Fruit fly (Drosophila melanogaster) whole organism, adult: ENCODE results near the gene CG33928.

ENCODE experiments used
- CG11617 ChIP-seq: fragments of 200-800 bp; sonication (Bioruptor generic); optimal IDR thresholded peaks from 2 replicates; lab custom pipeline; 2017; ENCODE audit warnings: mild to moderate bottlenecking, missing biosample characterization, missing genetic modification reagents, missing genetic modification characterization
- CG12768 ChIP-seq: fragments of 200-800 bp; sonication (Bioruptor generic); optimal IDR thresholded peaks from 2 replicates; lab custom pipeline; 2017; ENCODE audit warnings: missing biosample characterization, missing genetic modification characterization, mild to moderate bottlenecking, moderate library complexity, missing genetic modification reagents
- CG14711 ChIP-seq: fragments of 200-800 bp; sonication (Bioruptor generic); optimal IDR thresholded peaks from 2 replicates; lab custom pipeline; 2018; ENCODE audit warnings: missing biosample characterization, mild to moderate bottlenecking, missing genetic modification characterization, moderate library complexity
- CG1620 ChIP-seq: fragments of 200-800 bp; sonication (Bioruptor generic); optimal IDR thresholded peaks from 2 replicates; lab custom pipeline; 2016; ENCODE audit warnings: missing biosample characterization, missing genetic modification characterization
- CG33017 ChIP-seq: fragments of 200-800 bp; sonication (Bioruptor generic); optimal IDR thresholded peaks from 2 replicates; lab custom pipeline; 2018; ENCODE audit warnings: missing biosample characterization, mild to moderate bottlenecking, missing genetic modification characterization, moderate library complexity
- CG5204 ChIP-seq: fragments of 200-800 bp; sonication (Bioruptor generic); optimal IDR thresholded peaks from 2 replicates; lab custom pipeline; 2016; ENCODE audit warnings: missing biosample characterization, missing genetic modification characterization
- CG7045 ChIP-seq: fragments of 200-800 bp; sonication (Bioruptor generic); optimal IDR thresholded peaks from 2 replicates; lab custom pipeline; 2017; ENCODE audit warnings: missing biosample characterization, mild to moderate bottlenecking, missing genetic modification characterization
- Clk ChIP-seq: fragments of 200-800 bp; sonication (Bioruptor generic); optimal IDR thresholded peaks from 2 replicates; lab custom pipeline; 2017; ENCODE audit warnings: missing biosample characterization, missing genetic modification characterization
- Hr96 ChIP-seq: fragments of 200-800 bp; sonication (Bioruptor generic); optimal IDR thresholded peaks from 2 replicates; lab custom pipeline; 2016; ENCODE audit warnings: missing biosample characterization, missing genetic modification characterization
- Mnt ChIP-seq: fragments of 200-800 bp; sonication (Bioruptor generic); optimal IDR thresholded peaks from 2 replicates; lab custom pipeline; 2016; ENCODE audit warnings: missing biosample characterization, mild to moderate bottlenecking, missing genetic modification characterization
- cic ChIP-seq: fragments of 200-800 bp; sonication (Bioruptor generic); optimal IDR thresholded peaks from 2 replicates; lab custom pipeline; 2017; ENCODE audit warnings: missing biosample characterization, mild to moderate bottlenecking, missing genetic modification characterization, moderate library complexity
- cnc ChIP-seq, 2 experiments: fragments of >200 bp; optimal IDR thresholded peaks; 2 replicates each; lab custom pipeline; 2017
- kay ChIP-seq: fragments of 200-800 bp; sonication (Bioruptor generic); peaks from one replicate; lab custom pipeline; 2016; ENCODE audit warnings: missing biosample characterization, missing genetic modification characterization, borderline replicate concordance
- ovo ChIP-seq: fragments of 200-800 bp; sonication (Bioruptor generic); optimal IDR thresholded peaks from 2 replicates; lab custom pipeline; 2016; ENCODE audit warnings: missing biosample characterization, missing genetic modification characterization

dm6 chr2L:17425005-17425404, 11.4 kb downstream of the CG33928 start:
- no peak for TF ChIP-seq CG12768 (GFP tag; lab: Kevin White, UChicago)
- TF ChIP-seq CG7045 (GFP tag; lab: Kevin White, UChicago) = no peak
- TF ChIP-seq kay (GFP tag; lab: Kevin White, UChicago) = no peak
- TF ChIP-seq cic (GFP tag; lab: Kevin White, UChicago) = no peak
- TF ChIP-seq CG11617 (GFP tag; lab: Kevin White, UChicago) = no peak
- TF ChIP-seq CG33017 (tag; lab: Kevin White, UChicago) = no peak
- no peak for TF ChIP-seq ovo (GFP tag; lab: Kevin White, UChicago)
- no peak for TF ChIP-seq Hr96 (GFP tag; lab: Kevin White, UChicago)
- TF ChIP-seq cnc (optimal IDR thresholded peaks at IDR 0.05; lab: Kevin White, UChicago) = no peak
- no peak for TF ChIP-seq Clk (GFP tag; lab: Kevin White, UChicago)
- no peak for TF ChIP-seq CG14711 (tag; lab: Kevin White, UChicago)
- no peak for TF ChIP-seq Mnt (GFP tag; lab: Kevin White, UChicago)
- TF ChIP-seq CG5204 = no peak
- no peak for TF ChIP-seq CG1620 (GFP tag; lab: Kevin White, UChicago)
